Fruit fly (Drosophila melanogaster) whole organism, prepupa: ENCODE data around the gene CG8379.
A peak's percentile ranks its signal among the peaks of the same experiment; 100 is the strongest.

Experiments used
- Blimp-1 ChIP-seq: fragments of 200-800 bp; sonication (Bioruptor generic); optimal IDR thresholded peaks from 3 replicates; lab custom pipeline; 2017; ENCODE audit warnings: missing biosample characterization, missing genetic modification characterization, mild to moderate bottlenecking, moderate library complexity, missing genetic modification reagents
- CG10631 ChIP-seq: fragments of 200-800 bp; sonication (Bioruptor generic); optimal IDR thresholded peaks from 2 replicates; lab custom pipeline; 2016; ENCODE audit warnings: missing biosample characterization, missing genetic modification characterization
- CG10669 ChIP-seq: fragments of 200-800 bp; sonication (Bioruptor generic); optimal IDR thresholded peaks from 3 replicates; lab custom pipeline; 2018; ENCODE audit warnings: missing biosample characterization, mild to moderate bottlenecking, missing genetic modification characterization, moderate library complexity
- CG11294 ChIP-seq: fragments of 200-800 bp; sonication (Bioruptor generic); IDR thresholded peaks from 2 replicates; pipeline ENCODE4 v1.3.6; 2022; ENCODE audit warnings: missing biosample characterization, missing genetic modification characterization
- CG11902 ChIP-seq: fragments of 200-800 bp; sonication (Bioruptor generic); optimal IDR thresholded peaks from 3 replicates; lab custom pipeline; 2016; ENCODE audit warnings: missing biosample characterization, missing genetic modification characterization
- CG1621 ChIP-seq: fragments of 200-800 bp; sonication (Bioruptor generic); optimal IDR thresholded peaks from 3 replicates; lab custom pipeline; 2018; ENCODE audit warnings: missing biosample characterization, mild to moderate bottlenecking, missing genetic modification characterization
- CG16779 ChIP-seq: fragments of 200-800 bp; sonication (Bioruptor generic); optimal IDR thresholded peaks from 3 replicates; lab custom pipeline; 2017; ENCODE audit warnings: missing biosample characterization, mild to moderate bottlenecking, missing genetic modification characterization
- CG3032 ChIP-seq: fragments of 200-800 bp; optimal IDR thresholded peaks from 2 replicates; lab custom pipeline; 2019; ENCODE audit warnings: missing biosample characterization, mild to moderate bottlenecking, missing genetic modification characterization, moderate library complexity
- CG31627 ChIP-seq: fragments of 200-800 bp; sonication (Bioruptor generic); optimal IDR thresholded peaks from 3 replicates; lab custom pipeline; 2016; ENCODE audit warnings: missing biosample characterization, missing genetic modification characterization
- CG32006 ChIP-seq: fragments of 200-800 bp; sonication (Bioruptor generic); optimal IDR thresholded peaks from 3 replicates; lab custom pipeline; 2017; ENCODE audit warnings: missing biosample characterization, mild to moderate bottlenecking, missing genetic modification characterization
- CG34406 ChIP-seq: fragments of 200-800 bp; sonication (Bioruptor generic); optimal IDR thresholded peaks from 3 replicates; lab custom pipeline; 2016; ENCODE audit warnings: missing biosample characterization, missing genetic modification characterization
- CG4318 ChIP-seq: fragments of 200-800 bp; sonication (Bioruptor generic); optimal IDR thresholded peaks from 3 replicates; lab custom pipeline; 2017; ENCODE audit warnings: missing biosample characterization, mild to moderate bottlenecking, missing genetic modification characterization
- CG6163 ChIP-seq: fragments of 200-800 bp; sonication (Bioruptor generic); IDR thresholded peaks from 3 replicates; pipeline ENCODE4 v1.3.6; 2022; ENCODE audit warnings: missing biosample characterization, missing genetic modification characterization
- CG6276 ChIP-seq: fragments of 200-800 bp; sonication (Bioruptor generic); optimal IDR thresholded peaks from 2 replicates; lab custom pipeline; 2017; ENCODE audit warnings: missing biosample characterization, mild to moderate bottlenecking, missing genetic modification characterization
- CG6792 ChIP-seq: fragments of 200-800 bp; sonication (Bioruptor generic); optimal IDR thresholded peaks from 3 replicates; lab custom pipeline; 2016; ENCODE audit warnings: missing biosample characterization, missing genetic modification characterization
- CG6808 ChIP-seq: fragments of 200-800 bp; sonication (Bioruptor generic); optimal IDR thresholded peaks from 3 replicates; lab custom pipeline; 2017; ENCODE audit warnings: missing biosample characterization, missing genetic modification characterization, mild to moderate bottlenecking, moderate library complexity, missing genetic modification reagents
- CG6854 ChIP-seq: fragments of 200-800 bp; sonication (Bioruptor generic); optimal IDR thresholded peaks from 2 replicates; lab custom pipeline; 2017; ENCODE audit warnings: missing biosample characterization, mild to moderate bottlenecking, missing genetic modification characterization
- CG7368 ChIP-seq: fragments of 200-800 bp; sonication (Bioruptor generic); optimal IDR thresholded peaks from 3 replicates; lab custom pipeline; 2016; ENCODE audit warnings: missing biosample characterization, missing genetic modification characterization
- CG8319 ChIP-seq: fragments of 200-800 bp; sonication (Bioruptor generic); optimal IDR thresholded peaks from 3 replicates; lab custom pipeline; 2016; ENCODE audit warnings: missing biosample characterization, missing genetic modification characterization
- CG9139 ChIP-seq: fragments of 200-800 bp; sonication (Bioruptor generic); optimal IDR thresholded peaks from 3 replicates; lab custom pipeline; 2017; ENCODE audit warnings: missing biosample characterization, mild to moderate bottlenecking, missing genetic modification characterization
- Eip75B ChIP-seq: fragments of 200-800 bp; sonication (Bioruptor generic); optimal IDR thresholded peaks from 3 replicates; lab custom pipeline; 2016; ENCODE audit warnings: missing biosample characterization, missing genetic modification characterization
- Eip78C ChIP-seq: fragments of 200-800 bp; sonication (Bioruptor generic); peaks from one replicate; lab custom pipeline; 2016; ENCODE audit warnings: missing biosample characterization, missing genetic modification characterization
- Hr38 ChIP-seq: sonication (Bioruptor generic); optimal IDR thresholded peaks from 2 replicates; lab custom pipeline; 2016; ENCODE audit warnings: missing biosample characterization, missing genetic modification characterization
- Hr39 ChIP-seq: fragments of 200-800 bp; sonication (Bioruptor generic); optimal IDR thresholded peaks from 2 replicates; lab custom pipeline; 2016; ENCODE audit warnings: missing biosample characterization, missing genetic modification characterization
- Hr4 ChIP-seq: fragments of 200-800 bp; sonication (Bioruptor generic); optimal IDR thresholded peaks from 3 replicates; lab custom pipeline; 2016; ENCODE audit warnings: missing biosample characterization, missing genetic modification characterization
- Met ChIP-seq: fragments of 200-800 bp; sonication (Bioruptor generic); optimal IDR thresholded peaks from 3 replicates; lab custom pipeline; 2016; ENCODE audit warnings: missing biosample characterization, missing genetic modification characterization
- OdsH ChIP-seq: fragments of 200-800 bp; sonication (Bioruptor generic); optimal IDR thresholded peaks from 3 replicates; lab custom pipeline; 2016; ENCODE audit warnings: missing biosample characterization, missing genetic modification characterization
- Smox ChIP-seq: fragments of 200-800 bp; sonication (Bioruptor generic); optimal IDR thresholded peaks from 3 replicates; lab custom pipeline; 2016; ENCODE audit warnings: missing biosample characterization, missing genetic modification characterization
- Sox102F ChIP-seq: fragments of 200-800 bp; sonication (Bioruptor generic); optimal IDR thresholded peaks from 2 replicates; lab custom pipeline; 2016; ENCODE audit warnings: missing biosample characterization, mild to moderate bottlenecking, missing genetic modification characterization
- Sox15 ChIP-seq: fragments of 200-800 bp; sonication (Bioruptor generic); optimal IDR thresholded peaks from 3 replicates; lab custom pipeline; 2016; ENCODE audit warnings: missing biosample characterization, missing genetic modification characterization
- achi ChIP-seq: fragments of 200-800 bp; sonication (Bioruptor generic); optimal IDR thresholded peaks from 3 replicates; lab custom pipeline; 2016; ENCODE audit warnings: missing biosample characterization, missing genetic modification characterization
- dsx ChIP-seq: fragments of 200-800 bp; optimal IDR thresholded peaks from 3 replicates; lab custom pipeline; 2019; ENCODE audit warnings: missing biosample characterization, mild to moderate bottlenecking, missing genetic modification characterization, moderate library complexity; ENCODE audit not compliant: poor library complexity, severe bottlenecking
- eg ChIP-seq: fragments of 200-800 bp; sonication (Bioruptor generic); IDR thresholded peaks from 3 replicates; pipeline ENCODE4 v1.3.6; 2022; ENCODE audit warnings: missing biosample characterization, missing genetic modification characterization
- fd59A ChIP-seq: fragments of 200-800 bp; sonication (Bioruptor generic); optimal IDR thresholded peaks from 2 replicates; lab custom pipeline; 2017; ENCODE audit warnings: missing biosample characterization, mild to moderate bottlenecking, missing genetic modification characterization, missing genetic modification reagents
- fd85E ChIP-seq: fragments of 200-800 bp; sonication (Bioruptor generic); optimal IDR thresholded peaks from 3 replicates; lab custom pipeline; 2016; ENCODE audit warnings: missing biosample characterization, missing genetic modification characterization
- fkh ChIP-seq: fragments of 200-800 bp; sonication (Bioruptor generic); optimal IDR thresholded peaks from 3 replicates; lab custom pipeline; 2017; ENCODE audit warnings: missing biosample characterization, mild to moderate bottlenecking, missing genetic modification characterization, moderate library complexity
- lz ChIP-seq: fragments of 200-800 bp; sonication (Bioruptor generic); optimal IDR thresholded peaks from 3 replicates; lab custom pipeline; 2016; ENCODE audit warnings: missing biosample characterization, missing genetic modification characterization
- net ChIP-seq: fragments of 200-800 bp; sonication (Bioruptor generic); optimal IDR thresholded peaks from 3 replicates; lab custom pipeline; 2016; ENCODE audit warnings: missing biosample characterization, missing genetic modification characterization
- pdm3 ChIP-seq: fragments of 200-800 bp; sonication (Bioruptor generic); optimal IDR thresholded peaks from 3 replicates; lab custom pipeline; 2016; ENCODE audit warnings: missing biosample characterization, missing genetic modification characterization
- salr ChIP-seq, 2 experiments: fragments of 200-800 bp; sonication (Bioruptor generic); optimal IDR thresholded peaks; 3 replicates each; lab custom pipeline; 2016 to 2018; ENCODE audit warnings: missing biosample characterization in 2 of 2, missing genetic modification characterization in 2 of 2, mild to moderate bottlenecking in 1 of 2
- ss ChIP-seq, 2 experiments: fragments of 200-800 bp; sonication (Bioruptor generic); optimal IDR thresholded peaks; 2 replicates in 1 of 2; 3 replicates in 1 of 2; lab custom pipeline; 2017 to 2018; ENCODE audit warnings: mild to moderate bottlenecking in 2 of 2, missing biosample characterization in 2 of 2, missing genetic modification characterization in 2 of 2, moderate library complexity in 1 of 2
- svp ChIP-seq: fragments of 200-800 bp; sonication (Bioruptor generic); peaks from one replicate; lab custom pipeline; 2016; ENCODE audit warnings: missing biosample characterization, missing genetic modification characterization
- topi ChIP-seq: fragments of 200-800 bp; sonication (Bioruptor generic); optimal IDR thresholded peaks from 3 replicates; lab custom pipeline; 2016; ENCODE audit warnings: missing biosample characterization, missing genetic modification characterization
- vri ChIP-seq: fragments of 200-800 bp; sonication (Bioruptor generic); optimal IDR thresholded peaks from 3 replicates; lab custom pipeline; 2016; ENCODE audit warnings: missing biosample characterization, mild to moderate bottlenecking, missing genetic modification characterization

CG8379 gene

dm6 chr3R:8807048-8807447 lies 17.2 kb upstream of the CG8379 start:
- TF ChIP-seq topi (GFP tag; lab: Kevin White, UChicago) = no peak
- TF ChIP-seq CG11902 (GFP tag; lab: Kevin White, UChicago) = no peak
- TF ChIP-seq CG31627 (GFP tag; lab: Kevin White, UChicago) = no peak
- no peak for TF ChIP-seq CG7368 (GFP tag; lab: Kevin White, UChicago)
- TF ChIP-seq, all 60 proteins: peak for 0

dm6 chr3R:8807831-8808517 lies 16.2 kb upstream of the CG8379 start:
- TF ChIP-seq Sox102F (GFP tag; lab: Kevin White, UChicago) (no peak), fkh (GFP tag; lab: Kevin White, UChicago) (peak; percentile 6), Met (GFP tag; lab: Kevin White, UChicago) (no peak), achi (GFP tag; lab: Kevin White, UChicago) (no peak), ss (GFP tag; optimal IDR thresholded peaks at IDR 0.05; lab: Kevin White, UChicago) (peak in 1 of 2 experiments; percentile 9), svp (peak; percentile 4), CG6163 (GFP tag; lab: Robert Waterston, UW) (peak; percentile 12; the same call in 1 of the 3 replicates), CG6854 (GFP tag; lab: Kevin White, UChicago) (peak; percentile 12), fd59A (GFP tag; lab: Kevin White, UChicago) (no peak), Eip75B (GFP tag; lab: Kevin White, UChicago) (no peak), net (no peak), Eip78C (GFP tag; lab: Kevin White, UChicago) (peak; percentile 77), CG10631 (GFP tag; lab: Kevin White, UChicago) (no peak), dsx (GFP tag; lab: Kevin White, UChicago) (peak; percentile 30), CG10669 (GFP tag; lab: Kevin White, UChicago) (no peak), CG32006 (GFP tag; lab: Kevin White, UChicago) (no peak), vri (GFP tag; lab: Kevin White, UChicago) (peak; percentile 7), Hr4 (peak; percentile 20), CG6792 (GFP tag; lab: Kevin White, UChicago) (no peak)
- TF ChIP-seq, all 60 proteins: peak for 9

- TF ChIP-seq Eip75B (GFP tag; lab: Kevin White, UChicago) (peak; percentile 66), CG6854 (GFP tag; lab: Kevin White, UChicago) (no peak), OdsH (peak; percentile 64), fd85E (GFP tag; lab: Kevin White, UChicago) (no peak), fd59A (GFP tag; lab: Kevin White, UChicago) (peak; percentile 50), Smox (GFP tag; lab: Kevin White, UChicago) (peak; percentile 63), Blimp-1 (GFP tag; lab: Kevin White, UChicago) (no peak), CG7368 (GFP tag; lab: Kevin White, UChicago) (peak; percentile 28), CG10669 (GFP tag; lab: Kevin White, UChicago) (peak; percentile 67), Sox15 (peak; percentile 40), CG8319 (GFP tag; lab: Kevin White, UChicago) (peak; percentile 6), CG6808 (GFP tag; lab: Kevin White, UChicago) (peak; percentile 60), eg (GFP tag; lab: Robert Waterston, UW) (no peak), net (peak; percentile 28), CG3032 (peak; percentile 66), CG6276 (GFP tag; lab: Kevin White, UChicago) (no peak), Hr38 (GFP tag; lab: Kevin White, UChicago) (no peak), CG4318 (GFP tag; lab: Kevin White, UChicago) (no peak), CG34406 (GFP tag; lab: Kevin White, UChicago) (peak; percentile 57), Met (GFP tag; lab: Kevin White, UChicago) (peak; percentile 77), achi (GFP tag; lab: Kevin White, UChicago) (peak; percentile 60), CG31627 (GFP tag; lab: Kevin White, UChicago) (peak; percentile 63), topi (GFP tag; lab: Kevin White, UChicago) (peak; percentile 67), CG16779 (tag; lab: Kevin White, UChicago) (no peak), CG1621 (tag; lab: Kevin White, UChicago) (peak; percentile 36), CG9139 (no peak), salr (GFP tag; optimal IDR thresholded peaks at IDR 0.05; lab: Kevin White, UChicago) (peak in 1 of 2 experiments; percentile 41), CG11294 (no peak), dsx (GFP tag; lab: Kevin White, UChicago) (peak; percentile 28), CG6792 (GFP tag; lab: Kevin White, UChicago) (peak; percentile 57), pdm3 (GFP tag; lab: Kevin White, UChicago) (peak; percentile 59), lz (GFP tag; lab: Kevin White, UChicago) (peak; percentile 61), Hr39 (GFP tag; lab: Kevin White, UChicago) (peak; percentile 54), Eip78C (GFP tag; lab: Kevin White, UChicago) (peak; percentile 87)
These were observed 15.7 kb upstream of the CG8379 start for dm6 chr3R:8808518-8808921.
